Worm (Caenorhabditis elegans): ENCODE data around the gene sss-1.

The sss-1 gene

DNA sequence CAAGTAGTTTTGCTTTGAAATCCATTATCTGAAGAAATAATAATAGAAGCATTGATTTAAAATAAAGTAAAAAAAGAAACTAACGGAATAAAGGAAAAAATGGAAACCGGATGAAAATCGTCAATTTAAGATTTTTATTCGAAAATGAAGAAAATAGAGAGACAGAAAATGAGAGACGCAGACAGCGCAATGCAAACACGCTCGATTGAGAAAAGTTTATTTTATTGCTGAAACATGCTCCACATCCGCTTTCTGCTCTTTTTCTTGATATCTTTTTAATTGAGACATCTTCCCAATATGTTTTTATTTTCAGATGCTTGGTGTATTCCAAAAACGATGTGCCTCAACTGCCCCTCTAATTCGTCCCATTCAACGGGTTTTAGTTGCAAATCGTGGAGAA is 9.3 kb downstream of the sss-1 start, which contains the start of the genes prp-18 and mccc-1 (continued):
- TF ChIP-seq rnt-1 (tag; optimal IDR thresholded peaks at IDR 0.05) (peak; percentile 64), snu-23 (GFP tag; optimal IDR thresholded peaks at IDR 0.05) (peak; percentile 61), unc-30 (tag; optimal IDR thresholded peaks at IDR 0.05) (no peak), fkh-8 (tag; optimal IDR thresholded peaks at IDR 0.05) (no peak), lsy-2 (tag; optimal IDR thresholded peaks at IDR 0.05) (peak in 1 of 2 experiments; percentile 57), lin-15B (tag; optimal IDR thresholded peaks at IDR 0.05) (peak; percentile 56), sox-4 (tag; optimal IDR thresholded peaks at IDR 0.05) (no peak), ama-1 (optimal IDR thresholded peaks at IDR 0.05) (no peak), isw-1 (GFP tag; IDR thresholded peaks at IDR 0.05) (peak; percentile 36), mep-1 (tag; optimal IDR thresholded peaks at IDR 0.05) (peak; percentile 74), zag-1 (tag; optimal IDR thresholded peaks at IDR 0.05) (no peak), mef-2 (tag; optimal IDR thresholded peaks at IDR 0.05) (no peak), unc-130 (tag; optimal IDR thresholded peaks at IDR 0.05) (peak; percentile 9), ces-1 (GFP tag; optimal IDR thresholded peaks at IDR 0.05) (no peak), ztf-4 (tag; optimal IDR thresholded peaks at IDR 0.05) (no peak), ceh-88 (GFP tag; IDR thresholded peaks at IDR 0.05) (no peak), ets-5 (GFP tag; IDR thresholded peaks at IDR 0.05) (no peak), egl-27 (tag; optimal IDR thresholded peaks at IDR 0.05) (no peak), nhr-77 (tag; optimal IDR thresholded peaks at IDR 0.05) (no peak), fos-1 (tag; optimal IDR thresholded peaks at IDR 0.05) (no peak), elt-3 (tag; optimal IDR thresholded peaks at IDR 0.05) (no peak), tbx-2 (tag; optimal IDR thresholded peaks at IDR 0.05) (no peak), aly-2 (tag; optimal IDR thresholded peaks at IDR 0.05) (no peak), jun-1 (tag; optimal IDR thresholded peaks at IDR 0.05) (no peak), nhr-90 (tag; optimal IDR thresholded peaks at IDR 0.05; ENCODE audit: poor library complexity) (no peak), nhr-20 (tag; optimal IDR thresholded peaks at IDR 0.05) (no peak), C04F5.9 (tag; optimal IDR thresholded peaks at IDR 0.05) (no peak), alr-1 (tag; optimal IDR thresholded peaks at IDR 0.05; ENCODE audit: borderline replicate concordance) (no peak), blmp-1 (tag; optimal IDR thresholded peaks at IDR 0.05) (peak; percentile 30), skn-1 (tag; optimal IDR thresholded peaks at IDR 0.05) (peak; percentile 28), ceh-82 (tag; optimal IDR thresholded peaks at IDR 0.05) (peak in 1 of 3 experiments; percentile 62), lin-35 (GFP tag; optimal IDR thresholded peaks at IDR 0.05) (peak; percentile 72 to 76), nhr-71 (tag; optimal IDR thresholded peaks at IDR 0.05) (no peak), tlp-1 (tag; optimal IDR thresholded peaks at IDR 0.05) (no peak), fkh-4 (tag; optimal IDR thresholded peaks at IDR 0.05; ENCODE audit: borderline replicate concordance) (no peak), efl-3 (GFP tag; optimal IDR thresholded peaks at IDR 0.05) (no peak), fkh-10 (GFP tag; optimal IDR thresholded peaks at IDR 0.05) (peak; percentile 8), xbp-1 (tag; optimal IDR thresholded peaks at IDR 0.05) (peak; percentile 48), lin-39 (tag; optimal IDR thresholded peaks at IDR 0.05) (no peak), pax-3 (tag; optimal IDR thresholded peaks at IDR 0.05) (no peak), ztf-11 (tag; optimal IDR thresholded peaks at IDR 0.05) (no peak), nhr-28 (tag; optimal IDR thresholded peaks at IDR 0.05) (no peak), nhr-19 (GFP tag; conservative IDR thresholded peaks at IDR 0.05) (peak; percentile 25; the same call in 1 of the 2 replicates), mab-9 (GFP tag; IDR thresholded peaks at IDR 0.05) (no peak), elt-2 (tag; optimal IDR thresholded peaks at IDR 0.05) (no peak), grh-1 (GFP tag; IDR thresholded peaks at IDR 0.05) (no peak), pag-3 (tag; optimal IDR thresholded peaks at IDR 0.05; ENCODE audit: borderline replicate concordance, insufficient read depth) (no peak), unc-62 (GFP tag; optimal IDR thresholded peaks at IDR 0.05) (no peak), lir-3 (tag; optimal IDR thresholded peaks at IDR 0.05; ENCODE audit: poor library complexity) (no peak), sptf-1 (tag; optimal IDR thresholded peaks at IDR 0.05) (no peak)

Measured in whole organism, L1 larva.